Fruit fly (Drosophila melanogaster) whole organism, embryonic: ENCODE measurements around the gene kay.
A peak's percentile ranks its signal among the peaks of the same experiment; 100 is the strongest.

Experiments
- BEAF-32 ChIP-seq: fragments of 200-800 bp; sonication (Bioruptor generic); optimal IDR thresholded peaks from 3 replicates; lab custom pipeline; 2017; ENCODE audit warnings: missing biosample characterization, missing genetic modification characterization, mild to moderate bottlenecking, moderate library complexity, missing genetic modification reagents
- Blimp-1 ChIP-seq: fragments of 200-800 bp; sonication (Bioruptor generic); optimal IDR thresholded peaks from 3 replicates; lab custom pipeline; 2018; ENCODE audit warnings: missing biosample characterization, missing genetic modification characterization, mild to moderate bottlenecking, moderate library complexity, missing genetic modification reagents
- CG10267 ChIP-seq: fragments of 200-800 bp; sonication (Bioruptor generic); optimal IDR thresholded peaks from 2 replicates; lab custom pipeline; 2018; ENCODE audit warnings: missing biosample characterization, mild to moderate bottlenecking, missing genetic modification characterization, moderate library complexity
- CG11085 ChIP-seq: fragments of 200-800 bp; sonication (Bioruptor generic); IDR thresholded peaks from 2 replicates; pipeline ENCODE4 v1.3.6; 2022; ENCODE audit warnings: missing biosample characterization, missing genetic modification characterization
- CG11560 ChIP-seq: fragments of 200-800 bp; sonication (Bioruptor generic); IDR thresholded peaks from 3 replicates; pipeline ENCODE4 v1.3.6; 2022; ENCODE audit warnings: missing biosample characterization, missing genetic modification characterization
- CG12219 ChIP-seq: fragments of 200-800 bp; sonication (Bioruptor generic); optimal IDR thresholded peaks from 3 replicates; lab custom pipeline; 2018; ENCODE audit warnings: missing biosample characterization, mild to moderate bottlenecking, missing genetic modification characterization
- CG12391 ChIP-seq: fragments of 200-800 bp; sonication (Bioruptor generic); optimal IDR thresholded peaks from 3 replicates; lab custom pipeline; 2018; ENCODE audit warnings: missing biosample characterization, mild to moderate bottlenecking, missing genetic modification characterization, moderate library complexity
- CG13775 ChIP-seq: fragments of 200-800 bp; sonication (Bioruptor generic); optimal IDR thresholded peaks from 3 replicates; lab custom pipeline; 2017; ENCODE audit warnings: missing biosample characterization, mild to moderate bottlenecking, missing genetic modification characterization
- CG14014 ChIP-seq: fragments of 200-800 bp; sonication (Bioruptor generic); IDR thresholded peaks from 2 replicates; pipeline ENCODE4 v1.3.6; 2022; ENCODE audit warnings: missing biosample characterization, missing genetic modification characterization
- CG15269 ChIP-seq: fragments of 200-800 bp; sonication (Bioruptor generic); optimal IDR thresholded peaks from 2 replicates; lab custom pipeline; 2018; ENCODE audit warnings: missing biosample characterization, mild to moderate bottlenecking, missing genetic modification characterization, moderate library complexity
- CG16779 ChIP-seq: fragments of 200-800 bp; sonication (Bioruptor generic); IDR thresholded peaks from 2 replicates; pipeline ENCODE4 v1.3.6; 2022; ENCODE audit warnings: missing biosample characterization, missing genetic modification characterization
- CG16815 ChIP-seq: fragments of 200-800 bp; sonication (Bioruptor generic); optimal IDR thresholded peaks from 3 replicates; lab custom pipeline; 2017; ENCODE audit warnings: missing biosample characterization, mild to moderate bottlenecking, missing genetic modification characterization
- CG1832 ChIP-seq: fragments of 200-800 bp; sonication (Bioruptor generic); optimal IDR thresholded peaks from 2 replicates; lab custom pipeline; 2017; ENCODE audit warnings: missing biosample characterization, mild to moderate bottlenecking, missing genetic modification characterization, inconsistent platforms
- CG18476 ChIP-seq: fragments of 200-800 bp; sonication (Bioruptor generic); optimal IDR thresholded peaks from 2 replicates; lab custom pipeline; 2016; ENCODE audit warnings: missing biosample characterization, mild to moderate bottlenecking, missing genetic modification characterization
- CG18764 ChIP-seq: fragments of 200-800 bp; sonication (Bioruptor generic); optimal IDR thresholded peaks from 3 replicates; lab custom pipeline; 2016; ENCODE audit warnings: missing biosample characterization, missing genetic modification characterization
- CG2889 ChIP-seq: fragments of 200-800 bp; sonication (Bioruptor generic); IDR thresholded peaks from 3 replicates; pipeline ENCODE4 v1.3.6; 2022; ENCODE audit warnings: missing biosample characterization, missing genetic modification characterization
- CG30020 ChIP-seq: fragments of 200-800 bp; optimal IDR thresholded peaks from 2 replicates; lab custom pipeline; 2019; ENCODE audit warnings: missing biosample characterization, mild to moderate bottlenecking, missing genetic modification characterization, moderate library complexity
- CG32772 ChIP-seq: fragments of 200-800 bp; sonication (Bioruptor generic); IDR thresholded peaks from 2 replicates; pipeline ENCODE4 v1.3.6; 2022; ENCODE audit warnings: missing biosample characterization, missing genetic modification characterization
- CG5180 ChIP-seq: fragments of 200-800 bp; sonication (Bioruptor generic); optimal IDR thresholded peaks from 3 replicates; lab custom pipeline; 2017; ENCODE audit warnings: missing biosample characterization, missing genetic modification characterization, mild to moderate bottlenecking, moderate library complexity, missing genetic modification reagents
- CG7745 ChIP-seq: fragments of 200-800 bp; sonication (Bioruptor generic); optimal IDR thresholded peaks from 2 replicates; lab custom pipeline; 2018; ENCODE audit warnings: missing biosample characterization, mild to moderate bottlenecking, missing genetic modification characterization, moderate library complexity
- CG7839 ChIP-seq: fragments of 200-800 bp; sonication (Bioruptor generic); optimal IDR thresholded peaks from 3 replicates; lab custom pipeline; 2018; ENCODE audit warnings: missing biosample characterization, mild to moderate bottlenecking, missing genetic modification characterization, moderate library complexity
- CG9215 ChIP-seq: fragments of 200-800 bp; sonication (Bioruptor generic); IDR thresholded peaks from 2 replicates; pipeline ENCODE4 v1.3.6; 2022; ENCODE audit warnings: missing biosample characterization, missing genetic modification characterization
- CG9817 ChIP-seq: fragments of 200-800 bp; sonication (Bioruptor generic); optimal IDR thresholded peaks from 2 replicates; lab custom pipeline; 2018; ENCODE audit warnings: missing biosample characterization, mild to moderate bottlenecking, missing genetic modification characterization, moderate library complexity
- CG9932 ChIP-seq: fragments of 200-800 bp; sonication (Bioruptor generic); IDR thresholded peaks from 2 replicates; pipeline ENCODE4 v1.3.6; 2022; ENCODE audit warnings: missing biosample characterization, missing genetic modification characterization
- Hey ChIP-seq: fragments of 200-800 bp; sonication (Bioruptor generic); optimal IDR thresholded peaks from 3 replicates; lab custom pipeline; 2018; ENCODE audit warnings: missing biosample characterization, mild to moderate bottlenecking, missing genetic modification characterization
- HmgD ChIP-seq: fragments of 200-800 bp; sonication (Bioruptor generic); optimal IDR thresholded peaks from 3 replicates; lab custom pipeline; 2016; ENCODE audit warnings: missing biosample characterization, missing genetic modification characterization
- Lim3 ChIP-seq: fragments of 200-800 bp; sonication (Bioruptor generic); IDR thresholded peaks from 2 replicates; pipeline ENCODE4 v1.3.6; 2022; ENCODE audit warnings: missing biosample characterization, missing genetic modification characterization
- Med ChIP-seq: fragments of 200-800 bp; sonication (Bioruptor generic); peaks from one replicate; lab custom pipeline; 2016; ENCODE audit warnings: missing biosample characterization, missing genetic modification characterization, mild to moderate bottlenecking, inconsistent platforms, moderate library complexity
- Mes4 ChIP-seq: fragments of 200-800 bp; sonication (Bioruptor generic); optimal IDR thresholded peaks from 2 replicates; lab custom pipeline; 2016; ENCODE audit warnings: missing biosample characterization, missing genetic modification characterization
- NC2β ChIP-seq: fragments of 200-800 bp; sonication (Bioruptor generic); optimal IDR thresholded peaks from 2 replicates; lab custom pipeline; 2016; ENCODE audit warnings: missing biosample characterization, missing genetic modification characterization
- Sox100B ChIP-seq: fragments of 200-800 bp; sonication (Bioruptor generic); optimal IDR thresholded peaks from 3 replicates; lab custom pipeline; 2018; ENCODE audit warnings: missing biosample characterization, mild to moderate bottlenecking, missing genetic modification characterization
- Sry-β ChIP-seq: fragments of 200-800 bp; sonication (Bioruptor generic); optimal IDR thresholded peaks from 2 replicates; lab custom pipeline; 2018; ENCODE audit warnings: missing biosample characterization, mild to moderate bottlenecking, missing genetic modification characterization, moderate library complexity
- Trl ChIP-seq, 3 experiments: fragments of >200 bp in 2 of 3; fragments of 200-800 bp in 1 of 3; sonication (Bioruptor generic) in 1 of 3; optimal IDR thresholded peaks; 2 replicates in 1 of 3; 3 replicates in 2 of 3; lab custom pipeline; 2016 to 2017; ENCODE audit warnings: missing biosample characterization in 1 of 3, missing genetic modification characterization in 1 of 3
- amos ChIP-seq: fragments of 200-800 bp; sonication (Bioruptor generic); IDR thresholded peaks from 2 replicates; pipeline ENCODE4 v1.3.6; 2022; ENCODE audit warnings: missing biosample characterization, missing genetic modification characterization; ENCODE audit not compliant: partially characterized antibody
- ap ChIP-seq: fragments of 200-800 bp; sonication (Bioruptor generic); IDR thresholded peaks from 2 replicates; pipeline ENCODE4 v1.3.6; 2022; ENCODE audit warnings: missing biosample characterization, missing genetic modification characterization
- ash1 ChIP-seq: fragments of 200-800 bp; sonication (Bioruptor generic); optimal IDR thresholded peaks from 2 replicates; lab custom pipeline; 2018; ENCODE audit warnings: missing biosample characterization, mild to moderate bottlenecking, missing genetic modification characterization
- bbx ChIP-seq: fragments of 200-800 bp; sonication (Bioruptor generic); IDR thresholded peaks from 2 replicates; pipeline ENCODE4 v1.3.6; 2022; ENCODE audit warnings: missing biosample characterization, missing genetic modification characterization; ENCODE audit not compliant: partially characterized antibody
- br ChIP-seq: fragments of >200 bp; optimal IDR thresholded peaks from 2 replicates; lab custom pipeline; 2017
- ems ChIP-seq: fragments of 200-800 bp; sonication (Bioruptor generic); optimal IDR thresholded peaks from 3 replicates; lab custom pipeline; 2016; ENCODE audit warnings: missing biosample characterization, missing genetic modification characterization
- grau ChIP-seq: fragments of 200-800 bp; optimal IDR thresholded peaks from 3 replicates; lab custom pipeline; 2019; ENCODE audit warnings: missing biosample characterization, mild to moderate bottlenecking, missing genetic modification characterization, moderate library complexity
- ham ChIP-seq: fragments of 200-800 bp; sonication (Bioruptor generic); IDR thresholded peaks from 2 replicates; pipeline ENCODE4 v1.3.6; 2022; ENCODE audit warnings: missing biosample characterization, missing genetic modification characterization
- jigr1 ChIP-seq: fragments of 200-800 bp; sonication (Bioruptor generic); IDR thresholded peaks from 3 replicates; pipeline ENCODE4 v1.3.6; 2022; ENCODE audit warnings: missing biosample characterization, missing genetic modification characterization
- kni ChIP-seq: fragments of 200-800 bp; sonication (Bioruptor generic); optimal IDR thresholded peaks from 3 replicates; lab custom pipeline; 2017; ENCODE audit warnings: mild to moderate bottlenecking, missing biosample characterization, missing genetic modification reagents, missing genetic modification characterization
- pb ChIP-seq: fragments of 200-800 bp; sonication (Bioruptor generic); optimal IDR thresholded peaks from 3 replicates; lab custom pipeline; 2016; ENCODE audit warnings: missing biosample characterization, missing genetic modification characterization
- seq ChIP-seq: fragments of 200-800 bp; sonication (Bioruptor generic); IDR thresholded peaks from 2 replicates; pipeline ENCODE4 v1.3.6; 2022; ENCODE audit warnings: missing biosample characterization, missing genetic modification characterization
- tio ChIP-seq: fragments of 200-800 bp; sonication (Bioruptor generic); optimal IDR thresholded peaks from 2 replicates; lab custom pipeline; 2017; ENCODE audit warnings: missing biosample characterization, missing genetic modification characterization, inconsistent platforms
- toy ChIP-seq: fragments of 200-800 bp; sonication (Bioruptor generic); IDR thresholded peaks from 2 replicates; pipeline ENCODE4 v1.3.6; 2022; ENCODE audit warnings: missing biosample characterization, missing genetic modification characterization
- zen ChIP-seq: fragments of 200-800 bp; sonication (Bioruptor generic); optimal IDR thresholded peaks from 3 replicates; lab custom pipeline; 2018; ENCODE audit warnings: missing biosample characterization, mild to moderate bottlenecking, missing genetic modification characterization, moderate library complexity

kay gene

DNA sequence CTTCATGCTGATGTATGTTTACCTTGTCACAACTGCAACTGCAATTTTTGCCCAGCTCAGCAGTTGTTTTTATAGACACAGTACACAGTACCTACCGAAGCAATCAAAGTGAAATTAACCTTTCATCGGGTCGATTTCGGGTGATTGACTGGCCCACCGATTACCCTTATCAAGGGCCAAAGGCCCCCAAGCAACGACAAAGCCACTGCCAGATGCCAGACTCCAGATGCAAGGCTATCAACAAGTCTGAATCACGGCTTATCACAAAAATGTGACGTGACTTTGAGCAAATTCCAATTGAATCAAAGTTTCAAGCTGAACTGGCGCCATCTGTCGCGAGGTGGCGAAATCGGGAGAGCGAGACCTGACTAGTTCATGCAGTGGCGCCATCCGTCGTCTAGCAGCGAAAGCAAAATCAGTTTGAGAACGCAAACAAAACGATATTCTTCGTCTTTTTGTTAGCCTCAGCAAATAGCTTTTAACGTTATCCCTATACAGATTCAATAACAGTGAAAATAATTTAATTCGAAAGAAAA lies 48.9 kb upstream of the kay start, which contains the start of gene Obp99b (continued):
- TF ChIP-seq CG18764 (GFP tag; lab: Kevin White, UChicago) = peak; percentile 65
- peak in 1 of 2 experiments; percentile 10 for TF ChIP-seq Trl (optimal IDR thresholded peaks at IDR 0.05; lab: Kevin White, UChicago)
- peak; percentile 85 for TF ChIP-seq Trl (GFP tag; optimal IDR thresholded peaks at IDR 0.05; lab: Kevin White, UChicago)
- TF ChIP-seq CG16779 = peak; percentile 75
- TF ChIP-seq CG30020 (tag; lab: Kevin White, UChicago) = no peak
- no peak for TF ChIP-seq CG1832
- peak; percentile 82 for TF ChIP-seq NC2β (GFP tag; lab: Kevin White, UChicago)
- TF ChIP-seq CG12391 = peak; percentile 29
- peak; percentile 55 for TF ChIP-seq grau (tag; lab: Kevin White, UChicago)
- peak; percentile 48 for TF ChIP-seq Blimp-1 (GFP tag; lab: Kevin White, UChicago)
- TF ChIP-seq zen (tag; lab: Kevin White, UChicago) = peak; percentile 66
- TF ChIP-seq CG11085 (GFP tag; lab: Robert Waterston, UW) = peak; percentile 70
- peak; percentile 64 for TF ChIP-seq ems (GFP tag; lab: Kevin White, UChicago)
- peak; percentile 74 for TF ChIP-seq CG9932 (GFP tag; lab: Robert Waterston, UW)
- peak; percentile 80 for TF ChIP-seq HmgD (GFP tag; lab: Kevin White, UChicago)
- peak; percentile 58 for TF ChIP-seq CG16815
- peak; percentile 54 for TF ChIP-seq Sry-β (GFP tag; lab: Kevin White, UChicago)
- TF ChIP-seq Lim3 (GFP tag; lab: Robert Waterston, UW) = no peak
- TF ChIP-seq br (lab: Kevin White, UChicago) = no peak
- TF ChIP-seq CG10267 (tag; lab: Kevin White, UChicago) = peak; percentile 46
- TF ChIP-seq CG5180 = peak; percentile 62
- peak; percentile 80 for TF ChIP-seq CG13775 (GFP tag; lab: Kevin White, UChicago)
- peak; percentile 64; the same call in 1 of the 2 replicates for TF ChIP-seq seq (GFP tag; lab: Robert Waterston, UW)
- peak; percentile 51 for TF ChIP-seq Hey (tag; lab: Kevin White, UChicago)
- TF ChIP-seq ash1 (GFP tag; lab: Kevin White, UChicago) = no peak
- TF ChIP-seq Sox100B = peak; percentile 69
- peak; percentile 98 for TF ChIP-seq Med (GFP tag; lab: Kevin White, UChicago)
- peak; percentile 94 for TF ChIP-seq pb
- TF ChIP-seq Mes4 = peak; percentile 88
- peak; percentile 52 for TF ChIP-seq kni (GFP tag; lab: Kevin White, UChicago)
- TF ChIP-seq CG9215 = peak; percentile 49
- peak; percentile 66 for TF ChIP-seq CG9817 (tag; lab: Kevin White, UChicago)
- peak; percentile 74 for TF ChIP-seq ap
- TF ChIP-seq ham (GFP tag; lab: Robert Waterston, UW) = no peak; the same call in 1 of the 2 replicates
- peak; percentile 35 for TF ChIP-seq tio (GFP tag; lab: Kevin White, UChicago)
- peak; percentile 47 for TF ChIP-seq CG18476 (GFP tag; lab: Kevin White, UChicago)
- no peak for TF ChIP-seq CG2889 (GFP tag; lab: Robert Waterston, UW)
- peak; percentile 61 for TF ChIP-seq CG32772
- peak; percentile 74 for TF ChIP-seq CG7839 (tag; lab: Kevin White, UChicago)
- peak; percentile 73 for TF ChIP-seq CG15269 (tag; lab: Kevin White, UChicago)
- peak; percentile 66; the same call in 1 of the 2 replicates for TF ChIP-seq CG14014 (GFP tag; lab: Robert Waterston, UW)
- no peak for TF ChIP-seq bbx (GFP tag; lab: Robert Waterston, UW)
- 0 out of 3 replicates have a peak, but pooled peaks have one; percentile 54 for TF ChIP-seq CG11560 (tag; lab: Robert Waterston, UW)
- no peak for TF ChIP-seq toy (GFP tag; lab: Robert Waterston, UW)
- peak; percentile 49 for TF ChIP-seq CG7745 (tag; lab: Kevin White, UChicago)
- TF ChIP-seq BEAF-32 (GFP tag; lab: Kevin White, UChicago) = no peak
- no peak for TF ChIP-seq amos
- TF ChIP-seq jigr1 (GFP tag; lab: Robert Waterston, UW) = no peak
- TF ChIP-seq CG12219 (GFP tag; lab: Kevin White, UChicago) = peak; percentile 90
